Fruit fly (Drosophila melanogaster) whole organism, embryonic: ENCODE measurements around the gene Irp-1B.

Experiments used
- Dll ChIP-seq: fragments of 200-800 bp; sonication (Bioruptor generic); IDR thresholded peaks from 4 replicates; pipeline ENCODE4 v1.3.6; 2022; ENCODE audit warnings: missing biosample characterization, missing genetic modification characterization; ENCODE audit not compliant: partially characterized antibody
- gt ChIP-seq: fragments of 200-800 bp; sonication (Bioruptor generic); IDR thresholded peaks from 2 replicates; pipeline ENCODE4 v1.3.6; 2022; ENCODE audit warnings: missing biosample characterization, missing genetic modification characterization

dm6 chr3R:10392539-10392919, 20.1 kb downstream of the Irp-1B start:
- TF ChIP-seq Dll (GFP tag; lab: Robert Waterston, UW) (no peak), gt (GFP tag; lab: Robert Waterston, UW) (no peak)
